Worm (Caenorhabditis elegans): Measurements from ENCODE around the gene ZK381.8.

ZK381.8 gene

DNA sequence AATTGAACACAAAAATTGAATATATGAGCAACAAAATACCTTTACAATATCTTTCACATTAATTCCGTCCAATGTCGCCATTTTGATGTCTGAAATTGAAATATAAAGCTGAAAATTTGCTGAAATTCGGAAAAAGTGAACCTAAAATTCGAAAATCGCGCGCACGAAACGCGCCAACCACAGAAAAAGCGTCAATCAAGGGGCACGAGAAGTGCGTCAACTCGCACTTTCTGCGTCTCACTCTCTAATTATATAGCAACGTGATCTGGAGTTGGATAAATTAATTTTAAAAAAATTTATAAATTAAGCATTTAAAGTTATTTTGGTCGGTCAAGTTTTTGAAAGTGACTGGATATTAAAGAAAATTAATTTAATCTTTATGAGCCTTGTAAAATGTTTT, 50.9 kb downstream of the ZK381.8 start, which contains the start of gene ruvb-2:
ruvb-2 (minus strand) TSS at position 89 of the 400 bp plus-strand sequence.
- peak; percentile 38 for TF ChIP-seq F13C5.2 (tag; optimal IDR thresholded peaks at IDR 0.05)
- no peak for TF ChIP-seq tbx-37 (GFP tag; conservative IDR thresholded peaks at IDR 0.05)
- no peak for TF ChIP-seq aly-1 (tag; optimal IDR thresholded peaks at IDR 0.05)
- no peak for TF ChIP-seq flt-1 (GFP tag; IDR thresholded peaks at IDR 0.05)
